Fruit fly (Drosophila melanogaster) whole organism, embryonic: ENCODE measurements around the gene Drsl1.

Experiments used
- Abd-B ChIP-seq: fragments of 200-800 bp; sonication (Bioruptor generic); optimal IDR thresholded peaks from 2 replicates; lab custom pipeline; 2018; ENCODE audit warnings: missing biosample characterization, mild to moderate bottlenecking, missing genetic modification characterization, moderate library complexity
- C15 ChIP-seq: fragments of 200-800 bp; sonication (Bioruptor generic); IDR thresholded peaks from 3 replicates; pipeline ENCODE4 v1.3.6; 2022; ENCODE audit warnings: missing biosample characterization, missing genetic modification characterization
- CG10267 ChIP-seq: fragments of 200-800 bp; sonication (Bioruptor generic); optimal IDR thresholded peaks from 2 replicates; lab custom pipeline; 2018; ENCODE audit warnings: missing biosample characterization, mild to moderate bottlenecking, missing genetic modification characterization, moderate library complexity
- CG10274 ChIP-seq: fragments of 200-800 bp; sonication (Bioruptor generic); optimal IDR thresholded peaks from 3 replicates; lab custom pipeline; 2017; ENCODE audit warnings: missing biosample characterization, mild to moderate bottlenecking, missing genetic modification characterization
- CG10565 ChIP-seq: fragments of 200-800 bp; sonication (Bioruptor generic); optimal IDR thresholded peaks from 3 replicates; lab custom pipeline; 2016; ENCODE audit warnings: missing biosample characterization, mild to moderate bottlenecking, missing genetic modification characterization
- CG11695 ChIP-seq: fragments of 200-800 bp; sonication (Bioruptor generic); IDR thresholded peaks from 3 replicates; pipeline ENCODE4 v1.3.6; 2022; ENCODE audit warnings: missing biosample characterization, missing genetic modification characterization
- CG11696 ChIP-seq: fragments of 200-800 bp; sonication (Bioruptor generic); IDR thresholded peaks from 2 replicates; pipeline ENCODE4 v1.3.6; 2022; ENCODE audit warnings: missing biosample characterization, missing genetic modification characterization
- CG12744 ChIP-seq: fragments of 200-800 bp; sonication (Bioruptor generic); optimal IDR thresholded peaks from 2 replicates; lab custom pipeline; 2016; ENCODE audit warnings: missing biosample characterization, missing genetic modification characterization
- CG13624 ChIP-seq: fragments of 200-800 bp; sonication (Bioruptor generic); optimal IDR thresholded peaks from 2 replicates; lab custom pipeline; 2016; ENCODE audit warnings: missing biosample characterization, missing genetic modification characterization
- CG14965 ChIP-seq: fragments of 200-800 bp; sonication (Bioruptor generic); optimal IDR thresholded peaks from 2 replicates; lab custom pipeline; 2016; ENCODE audit warnings: missing biosample characterization, missing genetic modification characterization, borderline replicate concordance
- CG15011 ChIP-seq: fragments of 200-800 bp; sonication (Bioruptor generic); optimal IDR thresholded peaks from 3 replicates; lab custom pipeline; 2018; ENCODE audit warnings: missing biosample characterization, mild to moderate bottlenecking, missing genetic modification characterization
- CG15696 ChIP-seq: fragments of 200-800 bp; sonication (Bioruptor generic); optimal IDR thresholded peaks from 2 replicates; lab custom pipeline; 2019; ENCODE audit warnings: missing biosample characterization, mild to moderate bottlenecking, missing genetic modification characterization, moderate library complexity
- CG18262 ChIP-seq: fragments of 200-800 bp; optimal IDR thresholded peaks from 3 replicates; lab custom pipeline; 2019; ENCODE audit warnings: missing biosample characterization, mild to moderate bottlenecking, missing genetic modification characterization, moderate library complexity
- CG3163 ChIP-seq: fragments of 200-800 bp; sonication (Bioruptor generic); optimal IDR thresholded peaks from 3 replicates; lab custom pipeline; 2016; ENCODE audit warnings: missing biosample characterization, missing genetic modification characterization
- CG42726 ChIP-seq: fragments of 200-800 bp; sonication (Bioruptor generic); IDR thresholded peaks from 2 replicates; pipeline ENCODE4 v1.3.6; 2022; ENCODE audit warnings: missing biosample characterization, missing genetic modification characterization; ENCODE audit not compliant: partially characterized antibody
- CG4707 ChIP-seq: fragments of 200-800 bp; sonication (Bioruptor generic); optimal IDR thresholded peaks from 2 replicates; lab custom pipeline; 2018; ENCODE audit warnings: missing biosample characterization, mild to moderate bottlenecking, missing genetic modification characterization, moderate library complexity
- CG5953 ChIP-seq: fragments of 200-800 bp; sonication (Bioruptor generic); IDR thresholded peaks from 2 replicates; pipeline ENCODE4 v1.3.6; 2022; ENCODE audit warnings: missing biosample characterization, missing genetic modification characterization
- CG7839 ChIP-seq: fragments of 200-800 bp; sonication (Bioruptor generic); optimal IDR thresholded peaks from 3 replicates; lab custom pipeline; 2018; ENCODE audit warnings: missing biosample characterization, mild to moderate bottlenecking, missing genetic modification characterization, moderate library complexity
- CG7928 ChIP-seq: fragments of 200-800 bp; sonication (Bioruptor generic); optimal IDR thresholded peaks from 2 replicates; lab custom pipeline; 2017; ENCODE audit warnings: missing biosample characterization, mild to moderate bottlenecking, missing genetic modification characterization
- CG8765 ChIP-seq: fragments of 200-800 bp; sonication (Bioruptor generic); IDR thresholded peaks from 2 replicates; pipeline ENCODE4 v1.3.6; 2022; ENCODE audit warnings: missing biosample characterization, missing genetic modification characterization
- Doc2 ChIP-seq: fragments of 200-800 bp; sonication (Bioruptor generic); IDR thresholded peaks from 2 replicates; pipeline ENCODE4 v1.3.6; 2022; ENCODE audit warnings: missing biosample characterization, missing genetic modification characterization
- Doc3 ChIP-seq: fragments of 200-800 bp; sonication (Bioruptor generic); IDR thresholded peaks from 3 replicates; pipeline ENCODE4 v1.3.6; 2022; ENCODE audit warnings: missing biosample characterization, missing genetic modification characterization; ENCODE audit not compliant: partially characterized antibody
- Dref ChIP-seq: fragments of 200-800 bp; sonication (Bioruptor generic); IDR thresholded peaks from 2 replicates; pipeline ENCODE4 v1.3.6; 2022; ENCODE audit warnings: missing biosample characterization, missing genetic modification characterization
- E2f2 ChIP-seq: fragments of 200-800 bp; sonication (Bioruptor generic); IDR thresholded peaks from 2 replicates; pipeline ENCODE4 v1.3.6; 2022; ENCODE audit warnings: missing biosample characterization, missing genetic modification characterization
- Ets97D ChIP-seq: fragments of 200-800 bp; sonication (Bioruptor generic); optimal IDR thresholded peaks from 3 replicates; lab custom pipeline; 2016; ENCODE audit warnings: missing biosample characterization, missing genetic modification characterization
- HLH3B ChIP-seq: fragments of 200-800 bp; sonication (Bioruptor generic); IDR thresholded peaks from 2 replicates; pipeline ENCODE4 v1.3.6; 2022; ENCODE audit warnings: missing biosample characterization, missing genetic modification characterization
- HLH4C ChIP-seq: fragments of 200-800 bp; sonication (Bioruptor generic); IDR thresholded peaks from 3 replicates; pipeline ENCODE4 v1.3.6; 2022; ENCODE audit warnings: missing biosample characterization, missing genetic modification characterization; ENCODE audit not compliant: partially characterized antibody
- HmgD ChIP-seq: fragments of 200-800 bp; sonication (Bioruptor generic); optimal IDR thresholded peaks from 3 replicates; lab custom pipeline; 2016; ENCODE audit warnings: missing biosample characterization, missing genetic modification characterization
- HmgZ ChIP-seq: fragments of 200-800 bp; sonication (Bioruptor generic); optimal IDR thresholded peaks from 2 replicates; lab custom pipeline; 2018; ENCODE audit warnings: missing biosample characterization, mild to moderate bottlenecking, missing genetic modification characterization
- Hr51 ChIP-seq, 2 experiments: fragments of 200-800 bp; sonication (Bioruptor generic); optimal IDR thresholded peaks; 2 replicates in 1 of 2; 3 replicates in 1 of 2; lab custom pipeline; 2016 to 2018; ENCODE audit warnings: missing biosample characterization in 2 of 2, missing genetic modification characterization in 2 of 2, mild to moderate bottlenecking in 1 of 2, moderate library complexity in 1 of 2
- Hsf ChIP-seq: fragments of 200-800 bp; sonication (Bioruptor generic); optimal IDR thresholded peaks from 3 replicates; lab custom pipeline; 2016; ENCODE audit warnings: missing biosample characterization, missing genetic modification characterization
- Jarid2 ChIP-seq: fragments of 200-800 bp; sonication (Bioruptor generic); optimal IDR thresholded peaks from 3 replicates; lab custom pipeline; 2017; ENCODE audit warnings: mild to moderate bottlenecking, missing biosample characterization, missing genetic modification reagents, missing genetic modification characterization
- Lhr ChIP-seq: fragments of 200-800 bp; sonication (Bioruptor generic); optimal IDR thresholded peaks from 3 replicates; lab custom pipeline; 2017; ENCODE audit warnings: mild to moderate bottlenecking, missing biosample characterization, missing genetic modification reagents, missing genetic modification characterization
- Lim3 ChIP-seq: fragments of 200-800 bp; sonication (Bioruptor generic); IDR thresholded peaks from 2 replicates; pipeline ENCODE4 v1.3.6; 2022; ENCODE audit warnings: missing biosample characterization, missing genetic modification characterization
- Meics ChIP-seq: fragments of 200-800 bp; sonication (Bioruptor generic); optimal IDR thresholded peaks from 2 replicates; lab custom pipeline; 2017; ENCODE audit warnings: missing biosample characterization, mild to moderate bottlenecking, missing genetic modification characterization
- Ssrp ChIP-seq: fragments of 200-800 bp; sonication (Bioruptor generic); optimal IDR thresholded peaks from 2 replicates; lab custom pipeline; 2018; ENCODE audit warnings: missing biosample characterization, mild to moderate bottlenecking, missing genetic modification characterization, moderate library complexity
- Tbp ChIP-seq: fragments of >200 bp; optimal IDR thresholded peaks from 2 replicates; lab custom pipeline; 2018; ENCODE audit warnings: missing biosample characterization, missing genetic modification characterization
- bowl ChIP-seq: fragments of 200-800 bp; sonication (Bioruptor generic); IDR thresholded peaks from 2 replicates; pipeline ENCODE4 v1.3.6; 2022; ENCODE audit warnings: missing biosample characterization, missing genetic modification characterization
- corto ChIP-seq: fragments of 200-800 bp; sonication (Bioruptor generic); optimal IDR thresholded peaks from 2 replicates; lab custom pipeline; 2016; ENCODE audit warnings: missing biosample characterization, mild to moderate bottlenecking, missing genetic modification characterization, moderate library complexity
- dan ChIP-seq: fragments of 200-800 bp; sonication (Bioruptor generic); IDR thresholded peaks from 2 replicates; pipeline ENCODE4 v1.3.6; 2022; ENCODE audit warnings: missing biosample characterization, missing genetic modification characterization
- dm ChIP-seq: fragments of 200-800 bp; sonication (Bioruptor generic); optimal IDR thresholded peaks from 3 replicates; lab custom pipeline; 2016; ENCODE audit warnings: missing biosample characterization, missing genetic modification characterization
- ewg ChIP-seq: fragments of 200-800 bp; sonication (Bioruptor generic); optimal IDR thresholded peaks from 3 replicates; lab custom pipeline; 2017; ENCODE audit warnings: mild to moderate bottlenecking, missing biosample characterization, missing genetic modification reagents, missing genetic modification characterization
- fd64A ChIP-seq: fragments of 200-800 bp; sonication (Bioruptor generic); optimal IDR thresholded peaks from 3 replicates; lab custom pipeline; 2018; ENCODE audit warnings: missing biosample characterization, mild to moderate bottlenecking, missing genetic modification characterization
- jing ChIP-seq: fragments of 200-800 bp; sonication (Bioruptor generic); optimal IDR thresholded peaks from 2 replicates; lab custom pipeline; 2018; ENCODE audit warnings: missing biosample characterization, mild to moderate bottlenecking, missing genetic modification characterization
- peb ChIP-seq: fragments of 200-800 bp; sonication (Bioruptor generic); IDR thresholded peaks from 2 replicates; pipeline ENCODE4 v1.3.6; 2022; ENCODE audit warnings: missing biosample characterization, missing genetic modification characterization
- rib ChIP-seq: fragments of 200-800 bp; sonication (Bioruptor generic); IDR thresholded peaks from 2 replicates; pipeline ENCODE4 v1.3.6; 2022; ENCODE audit warnings: missing biosample characterization, missing genetic modification characterization
- sna ChIP-seq: fragments of 200-800 bp; sonication (Bioruptor generic); IDR thresholded peaks from 2 replicates; pipeline ENCODE4 v1.3.6; 2022; ENCODE audit warnings: missing biosample characterization, missing genetic modification characterization; ENCODE audit not compliant: partially characterized antibody
- sr ChIP-seq: fragments of 200-800 bp; sonication (Bioruptor generic); IDR thresholded peaks from 3 replicates; pipeline ENCODE4 v1.3.6; 2022; ENCODE audit warnings: missing biosample characterization, missing genetic modification characterization
- stc ChIP-seq: fragments of 200-800 bp; sonication (Bioruptor generic); IDR thresholded peaks from 2 replicates; pipeline ENCODE4 v1.3.6; 2022; ENCODE audit warnings: missing biosample characterization, missing genetic modification characterization
- tap ChIP-seq: fragments of 200-800 bp; optimal IDR thresholded peaks from 3 replicates; lab custom pipeline; 2019; ENCODE audit warnings: missing biosample characterization, mild to moderate bottlenecking, missing genetic modification characterization, moderate library complexity
- zfh2 ChIP-seq: fragments of 200-800 bp; sonication (Bioruptor generic); optimal IDR thresholded peaks from 2 replicates; lab custom pipeline; 2016; ENCODE audit warnings: missing biosample characterization, missing genetic modification characterization

Drsl1 gene

dm6 chr3L:3303087-3303526, 32.5 kb downstream of the Drsl1 start, which contains the start of gene CG14968 (continued):
- TF ChIP-seq CG13624 (GFP tag; lab: Kevin White, UChicago) (peak; percentile 79), CG15011 (GFP tag; lab: Kevin White, UChicago) (peak; percentile 88), CG5953 (peak; percentile 91), CG14965 (GFP tag; lab: Kevin White, UChicago) (no peak), C15 (peak; percentile 90), HLH4C (GFP tag; lab: Robert Waterston, UW) (no peak), CG8765 (GFP tag; lab: Robert Waterston, UW) (peak; percentile 88), Meics (GFP tag; lab: Kevin White, UChicago) (peak; percentile 96), stc (GFP tag; lab: Robert Waterston, UW) (peak; percentile 96), HmgD (GFP tag; lab: Kevin White, UChicago) (no peak), Hr51 (GFP tag; optimal IDR thresholded peaks at IDR 0.05; lab: Kevin White, UChicago) (peak; percentile 61 to 97), sna (GFP tag; lab: Robert Waterston, UW) (no peak), CG15696 (peak; percentile 71), ewg (GFP tag; lab: Kevin White, UChicago) (peak; percentile 80), Dref (peak; percentile 32; the same call in 1 of the 2 replicates), Lhr (peak; percentile 69), CG7839 (tag; lab: Kevin White, UChicago) (peak; percentile 95), zfh2 (peak; percentile 75), CG18262 (peak; percentile 92), dan (GFP tag; lab: Robert Waterston, UW) (peak; percentile 41; the same call in 1 of the 2 replicates), corto (GFP tag; lab: Kevin White, UChicago) (peak; percentile 91), HmgZ (tag; lab: Kevin White, UChicago) (peak; percentile 93), CG10274 (GFP tag; lab: Kevin White, UChicago) (peak; percentile 71), CG4707 (GFP tag; lab: Kevin White, UChicago) (peak; percentile 74), bowl (GFP tag; lab: Robert Waterston, UW) (peak; percentile 95), Doc2 (GFP tag; lab: Robert Waterston, UW) (peak; percentile 74), CG42726 (no peak), CG7928 (GFP tag; lab: Kevin White, UChicago) (peak; percentile 70), Doc3 (GFP tag; lab: Robert Waterston, UW) (no peak), CG3163 (no peak), jing (peak; percentile 36), Hsf (peak; percentile 90), Ssrp (tag; lab: Kevin White, UChicago) (peak; percentile 92), CG11696 (GFP tag; lab: Robert Waterston, UW) (peak; percentile 91), Lim3 (GFP tag; lab: Robert Waterston, UW) (peak; percentile 83), CG11695 (GFP tag; lab: Robert Waterston, UW) (peak; percentile 96), CG12744 (peak; percentile 62), rib (GFP tag; lab: Robert Waterston, UW) (peak; percentile 94), HLH3B (GFP tag; lab: Robert Waterston, UW) (peak; percentile 96), sr (GFP tag; lab: Robert Waterston, UW) (peak; percentile 78), Jarid2 (GFP tag; lab: Kevin White, UChicago) (peak; percentile 69), CG10565 (GFP tag; lab: Kevin White, UChicago) (peak; percentile 62), Abd-B (GFP tag; lab: Kevin White, UChicago) (peak; percentile 87), peb (GFP tag; lab: Robert Waterston, UW) (peak; percentile 91), tap (peak; percentile 91), fd64A (GFP tag; lab: Kevin White, UChicago) (peak; percentile 68), Tbp (no peak), E2f2 (peak; percentile 76), Ets97D (GFP tag; lab: Kevin White, UChicago) (peak; percentile 29), CG10267 (tag; lab: Kevin White, UChicago) (peak; percentile 84), dm (no peak)
